Fruit fly (Drosophila melanogaster) whole organism, prepupa: ENCODE data around the gene CG3625.

Experiments used
- CG16779 ChIP-seq: fragments of 200-800 bp; sonication (Bioruptor generic); optimal IDR thresholded peaks from 3 replicates; lab custom pipeline; 2017; ENCODE audit warnings: missing biosample characterization, mild to moderate bottlenecking, missing genetic modification characterization
- CG34406 ChIP-seq: fragments of 200-800 bp; sonication (Bioruptor generic); optimal IDR thresholded peaks from 3 replicates; lab custom pipeline; 2016; ENCODE audit warnings: missing biosample characterization, missing genetic modification characterization
- CG6808 ChIP-seq: fragments of 200-800 bp; sonication (Bioruptor generic); optimal IDR thresholded peaks from 3 replicates; lab custom pipeline; 2017; ENCODE audit warnings: missing biosample characterization, missing genetic modification characterization, mild to moderate bottlenecking, moderate library complexity, missing genetic modification reagents
- Eip93F ChIP-seq: fragments of 200-800 bp; sonication (Bioruptor generic); optimal IDR thresholded peaks from 2 replicates; lab custom pipeline; 2016; ENCODE audit warnings: missing biosample characterization, mild to moderate bottlenecking, missing genetic modification characterization
- Sox102F ChIP-seq: fragments of 200-800 bp; sonication (Bioruptor generic); optimal IDR thresholded peaks from 2 replicates; lab custom pipeline; 2016; ENCODE audit warnings: missing biosample characterization, mild to moderate bottlenecking, missing genetic modification characterization
- spab ChIP-seq: fragments of 200-800 bp; sonication (Bioruptor generic); optimal IDR thresholded peaks from 2 replicates; lab custom pipeline; 2017; ENCODE audit warnings: missing biosample characterization, mild to moderate bottlenecking, missing genetic modification characterization, missing genetic modification reagents
- ss ChIP-seq, 2 experiments: fragments of 200-800 bp; sonication (Bioruptor generic); optimal IDR thresholded peaks; 2 replicates in 1 of 2; 3 replicates in 1 of 2; lab custom pipeline; 2017 to 2018; ENCODE audit warnings: mild to moderate bottlenecking in 2 of 2, missing biosample characterization in 2 of 2, missing genetic modification characterization in 2 of 2, moderate library complexity in 1 of 2

DNA sequence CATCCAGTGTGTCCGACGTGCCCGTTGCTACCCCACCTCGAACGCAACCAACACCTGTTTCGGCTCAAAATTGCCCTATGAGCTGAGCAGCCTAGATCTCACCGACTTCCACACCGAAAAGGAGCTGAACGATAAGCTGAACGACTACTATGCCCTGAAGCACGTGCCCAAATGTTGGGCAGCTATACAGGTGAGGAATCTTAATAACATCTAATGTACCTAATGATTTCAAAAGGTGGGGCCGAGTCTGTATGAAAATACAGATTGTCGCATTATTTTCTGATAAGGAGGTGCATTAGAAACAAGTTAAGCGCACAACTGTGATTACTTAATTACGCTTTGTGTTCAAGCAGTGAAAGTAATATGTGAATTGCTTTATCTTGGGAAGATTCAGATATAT is 13.5 kb downstream of the CG3625 start, which contains the start of gene CG17078:
- TF ChIP-seq Eip93F (GFP tag; lab: Kevin White, UChicago) (no peak), Sox102F (GFP tag; lab: Kevin White, UChicago) (no peak), CG34406 (GFP tag; lab: Kevin White, UChicago) (no peak), CG16779 (tag; lab: Kevin White, UChicago) (no peak), spab (GFP tag; lab: Kevin White, UChicago) (no peak), ss (GFP tag; optimal IDR thresholded peaks at IDR 0.05; lab: Kevin White, UChicago) (no peak), CG6808 (no peak)
